Worm (Caenorhabditis elegans) whole organism, L3 larva: ENCODE measurements around the gene gst-1.

ENCODE experiments used
- R02D3.7 ChIP-seq: fragments of 150-350 bp; optimal IDR thresholded peaks from 2 replicates; lab custom pipeline; 2014; ENCODE audit warnings: missing biosample characterization, missing genetic modification characterization
- ZK546.5 ChIP-seq: sonication (generic microtip); optimal IDR thresholded peaks from 2 replicates; lab custom pipeline; 2017; ENCODE audit warnings: missing biosample characterization, missing genetic modification characterization
- aly-2 ChIP-seq: fragments of 150-350 bp; optimal IDR thresholded peaks from 2 replicates; lab custom pipeline; 2014; ENCODE audit warnings: missing biosample characterization, missing genetic modification characterization
- ama-1 ChIP-seq: fragments of 150-350 bp; optimal IDR thresholded peaks from 2 replicates; lab custom pipeline; 2018
- ceh-16 ChIP-seq: sonication (generic microtip); optimal IDR thresholded peaks from 2 replicates; lab custom pipeline; 2017; ENCODE audit warnings: missing biosample characterization, missing genetic modification characterization
- ceh-28 ChIP-seq: fragments of 150-350 bp; optimal IDR thresholded peaks from 2 replicates; lab custom pipeline; 2014; ENCODE audit warnings: missing biosample characterization, missing genetic modification reagents, missing genetic modification characterization
- ceh-82 ChIP-seq: fragments of 150-350 bp; optimal IDR thresholded peaks from 2 replicates; lab custom pipeline; 2014; ENCODE audit warnings: missing biosample characterization, missing genetic modification characterization
- ceh-9 ChIP-seq: sonication (generic microtip); optimal IDR thresholded peaks from 2 replicates; lab custom pipeline; 2018; ENCODE audit warnings: missing biosample characterization, missing genetic modification characterization
- daf-12 ChIP-seq: fragments of 150-350 bp; optimal IDR thresholded peaks from 2 replicates; lab custom pipeline; 2014; ENCODE audit warnings: missing biosample characterization, missing genetic modification reagents, missing genetic modification characterization
- egl-5 ChIP-seq: fragments of 150-350 bp; optimal IDR thresholded peaks from 2 replicates; lab custom pipeline; 2017; ENCODE audit warnings: missing biosample characterization, missing genetic modification reagents, missing genetic modification characterization, inconsistent platforms
- elt-1 ChIP-seq: fragments of 150-350 bp; optimal IDR thresholded peaks from 2 replicates; lab custom pipeline; 2014; ENCODE audit warnings: missing biosample characterization, missing genetic modification characterization
- elt-2 ChIP-seq: sonication (generic microtip); optimal IDR thresholded peaks from 2 replicates; lab custom pipeline; 2016; ENCODE audit warnings: missing genetic modification reagents, mild to moderate bottlenecking, missing genetic modification characterization, missing compliant biosample characterization
- elt-3 ChIP-seq, 3 experiments: fragments of 150-350 bp in 1 of 3; sonication (generic microtip) in 2 of 3; optimal IDR thresholded peaks; 2 replicates in 2 of 3; 4 replicates in 1 of 3; lab custom pipeline; 2014 to 2017; ENCODE audit warnings: missing biosample characterization in 3 of 3, missing genetic modification characterization in 3 of 3
- fkh-2 ChIP-seq: fragments of 150-350 bp; optimal IDR thresholded peaks from 2 replicates; lab custom pipeline; 2014; ENCODE audit warnings: missing biosample characterization, missing genetic modification reagents, missing genetic modification characterization
- hmg-11 ChIP-seq: sonication (generic microtip); optimal IDR thresholded peaks from 2 replicates; lab custom pipeline; 2016; ENCODE audit warnings: missing genetic modification characterization, missing compliant biosample characterization
- jun-1 ChIP-seq: fragments of 150-350 bp; optimal IDR thresholded peaks from 2 replicates; lab custom pipeline; 2014; ENCODE audit warnings: missing biosample characterization, missing genetic modification reagents, missing genetic modification characterization
- lin-15B ChIP-seq: fragments of 150-350 bp; optimal IDR thresholded peaks from 2 replicates; lab custom pipeline; 2014; ENCODE audit warnings: missing biosample characterization, missing genetic modification characterization
- lin-39 ChIP-seq: fragments of 150-350 bp; optimal IDR thresholded peaks from 2 replicates; lab custom pipeline; 2018; ENCODE audit warnings: missing biosample characterization, missing genetic modification reagents, missing genetic modification characterization
- lsy-12 ChIP-seq: sonication (generic microtip); optimal IDR thresholded peaks from 2 replicates; lab custom pipeline; 2016; ENCODE audit warnings: mild to moderate bottlenecking, missing genetic modification characterization, missing compliant biosample characterization
- mdl-1 ChIP-seq: fragments of 150-350 bp; optimal IDR thresholded peaks from 2 replicates; lab custom pipeline; 2014; ENCODE audit warnings: missing biosample characterization, missing genetic modification characterization
- mml-1 ChIP-seq: fragments of 150-350 bp; sonication (generic microtip); optimal IDR thresholded peaks from 3 replicates; lab custom pipeline; 2014; ENCODE audit warnings: missing biosample characterization, missing genetic modification characterization
- nfya-1 ChIP-seq: sonication (generic microtip); optimal IDR thresholded peaks from 2 replicates; lab custom pipeline; 2017; ENCODE audit warnings: missing genetic modification characterization, mild to moderate bottlenecking, missing compliant biosample characterization, antibody characterized with exemption, moderate library complexity; ENCODE audit not compliant: insufficient read depth
- nhr-11 ChIP-seq: fragments of 150-350 bp; optimal IDR thresholded peaks from 2 replicates; lab custom pipeline; 2014; ENCODE audit warnings: missing biosample characterization, missing genetic modification characterization
- nhr-12 ChIP-seq: fragments of 150-350 bp; optimal IDR thresholded peaks from 2 replicates; lab custom pipeline; 2014; ENCODE audit warnings: missing biosample characterization, missing genetic modification characterization
- nhr-23 ChIP-seq: fragments of 150-350 bp; optimal IDR thresholded peaks from 2 replicates; lab custom pipeline; 2014; ENCODE audit warnings: missing biosample characterization, missing genetic modification reagents, missing genetic modification characterization
- nhr-237 ChIP-seq: fragments of 150-350 bp; optimal IDR thresholded peaks from 2 replicates; lab custom pipeline; 2014; ENCODE audit warnings: missing biosample characterization, missing genetic modification characterization
- nhr-25 ChIP-seq: sonication (generic microtip); optimal IDR thresholded peaks from 2 replicates; lab custom pipeline; 2017; ENCODE audit warnings: missing biosample characterization, missing genetic modification characterization
- nhr-28 ChIP-seq: fragments of 150-350 bp; optimal IDR thresholded peaks from 2 replicates; lab custom pipeline; 2014; ENCODE audit warnings: missing biosample characterization, missing genetic modification characterization
- nhr-43 ChIP-seq: sonication (generic microtip); optimal IDR thresholded peaks from 2 replicates; lab custom pipeline; 2016; ENCODE audit warnings: mild to moderate bottlenecking, missing genetic modification characterization, missing compliant biosample characterization; ENCODE audit not compliant: poor library complexity, severe bottlenecking
- nhr-67 ChIP-seq: fragments of 150-350 bp; optimal IDR thresholded peaks from 2 replicates; lab custom pipeline; 2014; ENCODE audit warnings: missing biosample characterization, missing genetic modification characterization
- nhr-76 ChIP-seq: fragments of 150-350 bp; sonication (generic microtip); optimal IDR thresholded peaks from 5 replicates; lab custom pipeline; 2014; ENCODE audit warnings: missing biosample characterization, missing genetic modification characterization
- nhr-77 ChIP-seq: fragments of 150-350 bp; optimal IDR thresholded peaks from 2 replicates; lab custom pipeline; 2014; ENCODE audit warnings: missing biosample characterization, missing genetic modification characterization
- pha-4 ChIP-seq: fragments of 150-350 bp; optimal IDR thresholded peaks from 2 replicates; lab custom pipeline; 2014; ENCODE audit warnings: missing biosample characterization, missing genetic modification reagents, missing genetic modification characterization
- pqm-1 ChIP-seq: fragments of 150-350 bp; optimal IDR thresholded peaks from 2 replicates; lab custom pipeline; 2017; ENCODE audit warnings: missing biosample characterization, missing genetic modification characterization, inconsistent platforms
- sea-2 ChIP-seq: fragments of 150-350 bp; sonication (generic microtip); optimal IDR thresholded peaks from 4 replicates; lab custom pipeline; 2014; ENCODE audit warnings: missing biosample characterization, missing genetic modification reagents, missing genetic modification characterization
- skn-1 ChIP-seq: fragments of 150-350 bp; optimal IDR thresholded peaks from 2 replicates; lab custom pipeline; 2014; ENCODE audit warnings: missing biosample characterization, missing genetic modification characterization
- snpc-4 ChIP-seq: fragments of 150-350 bp; optimal IDR thresholded peaks from 2 replicates; lab custom pipeline; 2014; ENCODE audit warnings: missing biosample characterization, missing genetic modification characterization
- tbx-2 ChIP-seq: sonication (generic microtip); optimal IDR thresholded peaks from 2 replicates; lab custom pipeline; 2016; ENCODE audit warnings: mild to moderate bottlenecking, missing genetic modification characterization, missing compliant biosample characterization
- unc-62 ChIP-seq: fragments of 150-350 bp; sonication (generic microtip); optimal IDR thresholded peaks from 4 replicates; lab custom pipeline; 2014; ENCODE audit warnings: missing biosample characterization, missing genetic modification reagents, missing genetic modification characterization
- ztf-11 ChIP-seq: fragments of 150-350 bp; optimal IDR thresholded peaks from 2 replicates; lab custom pipeline; 2014; ENCODE audit warnings: missing biosample characterization, missing genetic modification characterization
- ztf-4 ChIP-seq: fragments of 150-350 bp; optimal IDR thresholded peaks from 2 replicates; lab custom pipeline; 2014; ENCODE audit warnings: missing biosample characterization, missing genetic modification characterization

gst-1 gene

DNA sequence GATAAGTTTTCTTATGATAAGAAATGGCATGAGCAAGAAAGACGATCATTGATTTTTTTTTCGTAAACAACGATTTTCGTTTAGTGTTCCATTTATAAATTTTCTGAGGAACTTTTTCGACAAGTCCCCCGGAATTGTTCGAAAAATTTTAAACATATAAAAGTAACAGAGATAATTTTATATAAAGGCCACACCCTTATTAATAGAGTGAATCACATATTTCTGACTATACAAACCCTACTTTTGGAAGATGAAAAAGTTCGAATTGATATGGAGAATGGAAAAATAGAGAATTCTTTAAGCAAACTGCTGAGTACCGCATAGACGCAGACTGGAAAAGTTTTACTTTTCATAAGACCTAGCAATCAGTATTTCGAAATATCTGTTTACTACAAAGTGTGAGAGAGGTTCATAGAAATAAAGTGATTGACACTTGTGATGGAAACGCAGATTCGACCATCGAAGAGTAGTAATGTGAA is 8.0 kb upstream of the gst-1 start (continued):
- TF ChIP-seq elt-1 (tag; lab: Kevin White, UChicago) (peak; percentile 3), ceh-28 (tag; lab: Kevin White, UChicago) (peak; percentile 55), ceh-82 (no peak), nhr-67 (tag; lab: Kevin White, UChicago) (no peak), R02D3.7 (tag; lab: Kevin White, UChicago) (no peak), snpc-4 (tag; lab: Kevin White, UChicago) (peak; percentile 60), egl-5 (no peak), mdl-1 (tag; lab: Kevin White, UChicago) (no peak), nhr-77 (tag; lab: Kevin White, UChicago) (no peak), mml-1 (no peak), ceh-16 (no peak), pqm-1 (tag; lab: Kevin White, UChicago) (no peak), unc-62 (GFP tag; lab: Kevin White, UChicago) (no peak), nhr-28 (tag; lab: Kevin White, UChicago) (no peak), elt-2 (tag; lab: Kevin White, UChicago) (peak; percentile 66), ceh-9 (no peak), hmg-11 (tag; lab: Kevin White, UChicago) (no peak)
- TF ChIP-seq, all 47 proteins: peak for 20

- TF ChIP-seq elt-1 (tag; lab: Kevin White, UChicago) (no peak), ama-1 (lab: Kevin White, UChicago) (peak; percentile 72)
Measured at ce11 chrIII:9051714-9052113, 7.4 kb upstream of the gst-1 start.

- peak; percentile 60 for TF ChIP-seq lin-39 (tag; lab: Kevin White, UChicago)
- TF ChIP-seq hmg-11 (tag; lab: Kevin White, UChicago) = peak; percentile 79
- TF ChIP-seq lin-15B (tag; lab: Kevin White, UChicago) = peak; percentile 26
- TF ChIP-seq elt-2 (tag; lab: Kevin White, UChicago) = peak; percentile 22
- TF ChIP-seq nhr-76 (tag; lab: Kevin White, UChicago) = no peak
- no peak for TF ChIP-seq tbx-2 (tag; lab: Kevin White, UChicago)
- TF ChIP-seq lsy-12 (tag; lab: Kevin White, UChicago) = peak; percentile 12
- TF ChIP-seq sea-2 (GFP tag; lab: Kevin White, UChicago) = no peak
- TF ChIP-seq pha-4 = peak; percentile 12
- TF ChIP-seq nhr-25 = peak; percentile 59
- TF ChIP-seq ama-1 (lab: Kevin White, UChicago) = peak; percentile 94
- peak; percentile 54 for TF ChIP-seq nfya-1 (tag; lab: Kevin White, UChicago)
- TF ChIP-seq ztf-11 (tag; lab: Kevin White, UChicago) = no peak
- TF ChIP-seq ceh-9 = no peak
- peak; percentile 18 for TF ChIP-seq ztf-4
- no peak for TF ChIP-seq egl-5
- peak; percentile 3 for TF ChIP-seq nhr-43 (tag; lab: Kevin White, UChicago)
- no peak for TF ChIP-seq nhr-28 (tag; lab: Kevin White, UChicago)
- TF ChIP-seq nhr-12 (tag; lab: Kevin White, UChicago) = no peak
- TF ChIP-seq mml-1 = no peak
- peak; percentile 66 for TF ChIP-seq jun-1 (tag; lab: Kevin White, UChicago)
Measured at ce11 chrIII:9052371-9052978, 6.7 kb upstream of the gst-1 start.

DNA sequence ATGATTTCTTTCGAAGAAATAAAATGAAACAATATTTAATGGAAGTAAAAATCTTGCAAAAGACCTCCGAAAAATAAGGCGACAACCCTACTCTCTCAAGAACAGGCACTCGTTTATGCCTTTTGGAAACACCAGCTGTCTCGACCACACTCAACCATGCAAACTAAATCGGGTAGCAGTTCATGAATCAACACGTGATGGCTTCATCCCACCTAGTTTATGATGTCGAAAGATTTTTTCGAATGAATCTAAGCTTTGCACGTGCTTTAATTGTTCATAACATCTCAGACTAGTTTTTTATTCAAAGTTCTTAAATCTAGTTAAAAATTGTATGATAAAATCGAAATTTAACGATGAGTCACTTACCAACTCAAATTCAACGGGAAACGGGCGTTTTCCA is 5.9 kb upstream of the gst-1 start:
- TF ChIP-seq ama-1 (lab: Kevin White, UChicago) (peak; percentile 83), ceh-28 (tag; lab: Kevin White, UChicago) (no peak)
- TF ChIP-seq, all 47 proteins: peak for 1

DNA sequence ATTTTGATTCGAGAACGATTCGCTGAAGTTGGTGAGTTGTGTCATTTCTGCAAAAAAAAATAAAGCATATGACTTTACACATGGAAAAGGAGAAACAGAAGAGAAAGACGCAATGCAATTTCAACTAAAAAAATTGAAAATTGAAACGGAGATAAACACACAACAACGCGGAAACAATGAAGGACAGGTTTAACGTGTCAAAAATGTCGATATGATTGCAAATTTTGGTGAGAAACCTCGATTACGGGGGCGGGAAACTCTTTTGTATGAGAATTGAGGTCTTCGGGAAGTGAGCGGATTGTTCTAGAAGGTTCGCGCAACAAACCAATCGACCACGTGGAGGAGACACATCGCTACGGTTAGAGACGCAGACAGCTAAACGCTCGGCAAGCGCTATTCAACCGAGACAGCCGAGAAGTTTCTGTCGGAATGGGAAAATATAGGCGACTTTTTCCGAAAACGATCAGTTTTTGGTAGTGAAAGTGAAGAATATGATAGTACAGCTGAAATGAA is 5.3 kb upstream of the gst-1 start, which contains the start of gene R107.5:
Gene R107.5, minus strand, starts transcription at position 51 of the 513 bp plus-strand sequence.
- TF ChIP-seq nhr-237 = no peak
- TF ChIP-seq snpc-4 (tag; lab: Kevin White, UChicago) = no peak
- TF ChIP-seq jun-1 (tag; lab: Kevin White, UChicago) = peak; percentile 97
- TF ChIP-seq nhr-67 (tag; lab: Kevin White, UChicago) = no peak
- no peak for TF ChIP-seq nhr-77 (tag; lab: Kevin White, UChicago)
- TF ChIP-seq elt-2 (tag; lab: Kevin White, UChicago) = peak; percentile 67
- TF ChIP-seq daf-12 (tag; lab: Kevin White, UChicago) = no peak
- TF ChIP-seq tbx-2 (tag; lab: Kevin White, UChicago) = peak; percentile 91
- TF ChIP-seq ceh-9 = no peak
- TF ChIP-seq nhr-25 = peak; percentile 99
- no peak for TF ChIP-seq skn-1 (tag; lab: Kevin White, UChicago)
- TF ChIP-seq nhr-43 (tag; lab: Kevin White, UChicago) = peak; percentile 92
- TF ChIP-seq mdl-1 (tag; lab: Kevin White, UChicago) = peak; percentile 87
- TF ChIP-seq lin-39 (tag; lab: Kevin White, UChicago) = peak; percentile 92
- TF ChIP-seq aly-2 (tag; lab: Kevin White, UChicago) = no peak
- peak; percentile 26 to 84 (median 75) for TF ChIP-seq elt-3 (tag; optimal IDR thresholded peaks at IDR 0.05; lab: Kevin White, UChicago)
- TF ChIP-seq hmg-11 (tag; lab: Kevin White, UChicago) = peak; percentile 82
- TF ChIP-seq nhr-11 (tag; lab: Kevin White, UChicago) = no peak
- TF ChIP-seq lin-15B (tag; lab: Kevin White, UChicago) = peak; percentile 79
- no peak for TF ChIP-seq ZK546.5 (tag; lab: Kevin White, UChicago)
- peak; percentile 97 for TF ChIP-seq ama-1 (lab: Kevin White, UChicago)
- TF ChIP-seq ceh-16 = no peak
- no peak for TF ChIP-seq nhr-12 (tag; lab: Kevin White, UChicago)
- TF ChIP-seq fkh-2 (tag; lab: Kevin White, UChicago) = no peak
- peak; percentile 26 for TF ChIP-seq pqm-1 (tag; lab: Kevin White, UChicago)
- TF ChIP-seq nhr-23 (tag; lab: Kevin White, UChicago) = peak; percentile 97
